Fruit fly (Drosophila melanogaster) whole organism, prepupa: ENCODE measurements around the gene Nha2.
A peak's percentile ranks its signal among the peaks of the same experiment; 100 is the strongest.

Source experiments
- CG15336 ChIP-seq: fragments of 200-800 bp; sonication (Bioruptor generic); IDR thresholded peaks from 2 replicates; pipeline ENCODE4 v1.3.6; 2022; ENCODE audit warnings: missing biosample characterization, missing genetic modification characterization
- CG16779 ChIP-seq: fragments of 200-800 bp; sonication (Bioruptor generic); optimal IDR thresholded peaks from 3 replicates; lab custom pipeline; 2017; ENCODE audit warnings: missing biosample characterization, mild to moderate bottlenecking, missing genetic modification characterization
- CG4318 ChIP-seq: fragments of 200-800 bp; sonication (Bioruptor generic); optimal IDR thresholded peaks from 3 replicates; lab custom pipeline; 2017; ENCODE audit warnings: missing biosample characterization, mild to moderate bottlenecking, missing genetic modification characterization
- CG6808 ChIP-seq: fragments of 200-800 bp; sonication (Bioruptor generic); optimal IDR thresholded peaks from 3 replicates; lab custom pipeline; 2017; ENCODE audit warnings: missing biosample characterization, missing genetic modification characterization, mild to moderate bottlenecking, moderate library complexity, missing genetic modification reagents
- CG6854 ChIP-seq: fragments of 200-800 bp; sonication (Bioruptor generic); optimal IDR thresholded peaks from 2 replicates; lab custom pipeline; 2017; ENCODE audit warnings: missing biosample characterization, mild to moderate bottlenecking, missing genetic modification characterization
- Hr38 ChIP-seq: sonication (Bioruptor generic); optimal IDR thresholded peaks from 2 replicates; lab custom pipeline; 2016; ENCODE audit warnings: missing biosample characterization, missing genetic modification characterization
- Lpt ChIP-seq: fragments of 200-800 bp; sonication (Bioruptor generic); optimal IDR thresholded peaks from 3 replicates; lab custom pipeline; 2016; ENCODE audit warnings: missing biosample characterization, missing genetic modification characterization
- Smox ChIP-seq: fragments of 200-800 bp; sonication (Bioruptor generic); optimal IDR thresholded peaks from 3 replicates; lab custom pipeline; 2016; ENCODE audit warnings: missing biosample characterization, missing genetic modification characterization
- Sox15 ChIP-seq: fragments of 200-800 bp; sonication (Bioruptor generic); optimal IDR thresholded peaks from 3 replicates; lab custom pipeline; 2016; ENCODE audit warnings: missing biosample characterization, missing genetic modification characterization
- cyc ChIP-seq: fragments of 200-800 bp; sonication (Bioruptor generic); optimal IDR thresholded peaks from 3 replicates; lab custom pipeline; 2016; ENCODE audit warnings: missing biosample characterization, missing genetic modification characterization
- dsx ChIP-seq: fragments of 200-800 bp; optimal IDR thresholded peaks from 3 replicates; lab custom pipeline; 2019; ENCODE audit warnings: missing biosample characterization, mild to moderate bottlenecking, missing genetic modification characterization, moderate library complexity; ENCODE audit not compliant: poor library complexity, severe bottlenecking
- esn ChIP-seq: fragments of 200-800 bp; sonication (Bioruptor generic); optimal IDR thresholded peaks from 2 replicates; lab custom pipeline; 2016; ENCODE audit warnings: missing biosample characterization, mild to moderate bottlenecking, missing genetic modification characterization, moderate library complexity
- lz ChIP-seq: fragments of 200-800 bp; sonication (Bioruptor generic); optimal IDR thresholded peaks from 3 replicates; lab custom pipeline; 2016; ENCODE audit warnings: missing biosample characterization, missing genetic modification characterization
- salr ChIP-seq, 2 experiments: fragments of 200-800 bp; sonication (Bioruptor generic); optimal IDR thresholded peaks; 3 replicates each; lab custom pipeline; 2016 to 2018; ENCODE audit warnings: missing biosample characterization in 2 of 2, missing genetic modification characterization in 2 of 2, mild to moderate bottlenecking in 1 of 2

DNA sequence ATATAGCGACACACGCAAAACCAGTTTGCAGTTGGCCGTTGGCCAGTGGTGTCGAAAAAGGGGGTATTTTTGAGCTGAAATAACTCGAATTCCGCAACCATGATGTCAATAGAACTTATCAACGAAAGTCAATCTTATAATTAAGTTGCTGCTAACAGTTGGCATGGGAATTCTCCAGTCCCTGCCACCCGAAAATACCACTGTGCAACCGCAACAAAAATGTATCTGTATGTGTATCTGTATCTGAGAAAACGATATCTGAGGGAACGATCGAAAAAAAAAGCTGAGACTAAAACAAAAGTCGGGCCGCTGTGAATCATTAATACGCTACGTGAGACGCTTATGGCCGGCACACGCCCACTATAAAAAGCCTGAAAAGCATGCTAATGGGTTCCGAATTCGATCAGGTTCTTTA is 48.2 kb upstream of the Nha2 start:
- peak; percentile 91 for TF ChIP-seq Smox (GFP tag; lab: Kevin White, UChicago)
- peak; percentile 94 for TF ChIP-seq lz (GFP tag; lab: Kevin White, UChicago)
- peak; percentile 93 for TF ChIP-seq cyc (GFP tag; lab: Kevin White, UChicago)
- peak; percentile 60 for TF ChIP-seq CG4318 (GFP tag; lab: Kevin White, UChicago)
- peak; percentile 57 for TF ChIP-seq CG16779 (tag; lab: Kevin White, UChicago)
- TF ChIP-seq salr (GFP tag; optimal IDR thresholded peaks at IDR 0.05; lab: Kevin White, UChicago), result peak; percentile 74 to 82
- TF ChIP-seq Lpt (GFP tag; lab: Kevin White, UChicago), result peak; percentile 63
- TF ChIP-seq CG6808, result peak; percentile 82
- no peak for TF ChIP-seq Hr38 (GFP tag; lab: Kevin White, UChicago)
- peak; percentile 85 for TF ChIP-seq Sox15 (GFP tag; lab: Kevin White, UChicago)
- peak; percentile 15 for TF ChIP-seq CG6854
- TF ChIP-seq CG15336, result peak; percentile 79
- peak; percentile 82 for TF ChIP-seq dsx
- TF ChIP-seq esn (GFP tag; lab: Kevin White, UChicago), result peak; percentile 93
